Fruit fly (Drosophila melanogaster) whole organism, embryonic: ENCODE measurements around the gene Spt7.

ENCODE experiments used
- Blimp-1 ChIP-seq: fragments of 200-800 bp; sonication (Bioruptor generic); optimal IDR thresholded peaks from 3 replicates; lab custom pipeline; 2018; ENCODE audit warnings: missing biosample characterization, missing genetic modification characterization, mild to moderate bottlenecking, moderate library complexity, missing genetic modification reagents
- CG10366 ChIP-seq: fragments of 200-800 bp; sonication (Bioruptor generic); IDR thresholded peaks from 2 replicates; pipeline ENCODE4 v1.3.6; 2022; ENCODE audit warnings: missing biosample characterization, missing genetic modification characterization
- CG10431 ChIP-seq: fragments of 200-800 bp; sonication (Bioruptor generic); optimal IDR thresholded peaks from 3 replicates; lab custom pipeline; 2018; ENCODE audit warnings: missing biosample characterization, mild to moderate bottlenecking, missing genetic modification characterization
- CG11247 ChIP-seq: fragments of 200-800 bp; sonication (Bioruptor generic); IDR thresholded peaks from 2 replicates; pipeline ENCODE4 v1.3.6; 2022; ENCODE audit warnings: missing biosample characterization, missing genetic modification characterization
- CG11696 ChIP-seq: fragments of 200-800 bp; sonication (Bioruptor generic); IDR thresholded peaks from 2 replicates; pipeline ENCODE4 v1.3.6; 2022; ENCODE audit warnings: missing biosample characterization, missing genetic modification characterization
- CG15514 ChIP-seq: fragments of 200-800 bp; sonication (Bioruptor generic); optimal IDR thresholded peaks from 3 replicates; lab custom pipeline; 2017; ENCODE audit warnings: missing biosample characterization, missing genetic modification characterization, mild to moderate bottlenecking, moderate library complexity, missing genetic modification reagents
- CG16815 ChIP-seq: fragments of 200-800 bp; sonication (Bioruptor generic); optimal IDR thresholded peaks from 3 replicates; lab custom pipeline; 2017; ENCODE audit warnings: missing biosample characterization, mild to moderate bottlenecking, missing genetic modification characterization
- CG1792 ChIP-seq: fragments of 200-800 bp; sonication (Bioruptor generic); optimal IDR thresholded peaks from 2 replicates; lab custom pipeline; 2016; ENCODE audit warnings: missing biosample characterization, missing genetic modification characterization
- CG18476 ChIP-seq: fragments of 200-800 bp; sonication (Bioruptor generic); optimal IDR thresholded peaks from 2 replicates; lab custom pipeline; 2016; ENCODE audit warnings: missing biosample characterization, mild to moderate bottlenecking, missing genetic modification characterization
- CG18599 ChIP-seq: fragments of 200-800 bp; sonication (Bioruptor generic); optimal IDR thresholded peaks from 3 replicates; lab custom pipeline; 2017; ENCODE audit warnings: missing biosample characterization, missing genetic modification characterization, mild to moderate bottlenecking, moderate library complexity, missing genetic modification reagents
- CG30403 ChIP-seq: fragments of 200-800 bp; sonication (Bioruptor generic); optimal IDR thresholded peaks from 3 replicates; lab custom pipeline; 2016; ENCODE audit warnings: missing biosample characterization, missing genetic modification characterization
- CG32767 ChIP-seq: fragments of 200-800 bp; sonication (Bioruptor generic); IDR thresholded peaks from 2 replicates; pipeline ENCODE4 v1.3.6; 2022; ENCODE audit warnings: missing biosample characterization, missing genetic modification characterization
- CG4404 ChIP-seq: fragments of 200-800 bp; sonication (Bioruptor generic); IDR thresholded peaks from 2 replicates; pipeline ENCODE4 v1.3.6; 2022; ENCODE audit warnings: missing biosample characterization, missing genetic modification characterization
- CG5953 ChIP-seq: fragments of 200-800 bp; sonication (Bioruptor generic); IDR thresholded peaks from 2 replicates; pipeline ENCODE4 v1.3.6; 2022; ENCODE audit warnings: missing biosample characterization, missing genetic modification characterization
- CG6254 ChIP-seq: fragments of 200-800 bp; sonication (Bioruptor generic); optimal IDR thresholded peaks from 3 replicates; lab custom pipeline; 2017; ENCODE audit warnings: mild to moderate bottlenecking, missing biosample characterization, missing genetic modification reagents, missing genetic modification characterization
- CG6765 ChIP-seq: fragments of 200-800 bp; sonication (Bioruptor generic); optimal IDR thresholded peaks from 3 replicates; lab custom pipeline; 2017; ENCODE audit warnings: missing biosample characterization, mild to moderate bottlenecking, missing genetic modification characterization
- CG6854 ChIP-seq: fragments of 200-800 bp; sonication (Bioruptor generic); optimal IDR thresholded peaks from 3 replicates; lab custom pipeline; 2017; ENCODE audit warnings: missing biosample characterization, mild to moderate bottlenecking, missing genetic modification characterization
- CG7839 ChIP-seq: fragments of 200-800 bp; sonication (Bioruptor generic); optimal IDR thresholded peaks from 3 replicates; lab custom pipeline; 2018; ENCODE audit warnings: missing biosample characterization, mild to moderate bottlenecking, missing genetic modification characterization, moderate library complexity
- CG7963 ChIP-seq: fragments of 200-800 bp; sonication (Bioruptor generic); IDR thresholded peaks from 3 replicates; pipeline ENCODE4 v1.3.6; 2022; ENCODE audit warnings: missing biosample characterization, missing genetic modification characterization; ENCODE audit not compliant: partially characterized antibody
- CG8359 ChIP-seq: fragments of 200-800 bp; sonication (Bioruptor generic); optimal IDR thresholded peaks from 2 replicates; lab custom pipeline; 2017; ENCODE audit warnings: missing biosample characterization, mild to moderate bottlenecking, missing genetic modification characterization, borderline replicate concordance
- CG8924 ChIP-seq: fragments of 200-800 bp; optimal IDR thresholded peaks from 3 replicates; lab custom pipeline; 2019; ENCODE audit warnings: missing biosample characterization, mild to moderate bottlenecking, missing genetic modification characterization, moderate library complexity
- Camta ChIP-seq: fragments of 200-800 bp; sonication (Bioruptor generic); optimal IDR thresholded peaks from 2 replicates; lab custom pipeline; 2016; ENCODE audit warnings: missing biosample characterization, missing genetic modification characterization
- D ChIP-seq, 2 experiments: fragments of 200-800 bp in 1 of 2; fragments of >200 bp in 1 of 2; sonication (Bioruptor generic) in 1 of 2; optimal IDR thresholded peaks; 2 replicates in 1 of 2; 3 replicates in 1 of 2; lab custom pipeline; 2017; ENCODE audit warnings: mild to moderate bottlenecking in 1 of 2, missing biosample characterization in 1 of 2, missing genetic modification characterization in 1 of 2, missing genetic modification reagents in 1 of 2
- HLH3B ChIP-seq: fragments of 200-800 bp; sonication (Bioruptor generic); IDR thresholded peaks from 2 replicates; pipeline ENCODE4 v1.3.6; 2022; ENCODE audit warnings: missing biosample characterization, missing genetic modification characterization
- Hr78 ChIP-seq, 2 experiments: fragments of 200-800 bp in 1 of 2; fragments of >200 bp in 1 of 2; sonication (Bioruptor generic) in 1 of 2; optimal IDR thresholded peaks; 2 replicates each; lab custom pipeline; 2017 to 2019; ENCODE audit warnings: missing biosample characterization in 2 of 2, missing genetic modification characterization in 2 of 2, mild to moderate bottlenecking in 1 of 2, moderate library complexity in 1 of 2
- Lpt ChIP-seq: fragments of >200 bp; optimal IDR thresholded peaks from 2 replicates; lab custom pipeline; 2018; ENCODE audit warnings: missing biosample characterization, missing genetic modification characterization
- MESR4 ChIP-seq: fragments of 200-800 bp; sonication (Bioruptor generic); optimal IDR thresholded peaks from 2 replicates; lab custom pipeline; 2018; ENCODE audit warnings: missing biosample characterization, mild to moderate bottlenecking, missing genetic modification characterization, moderate library complexity
- Nf-YA ChIP-seq: fragments of 200-800 bp; sonication (Bioruptor generic); IDR thresholded peaks from 2 replicates; pipeline ENCODE4 v1.3.6; 2022; ENCODE audit warnings: missing biosample characterization, missing genetic modification characterization
- Vsx1 ChIP-seq: fragments of 200-800 bp; sonication (Bioruptor generic); optimal IDR thresholded peaks from 2 replicates; lab custom pipeline; 2017; ENCODE audit warnings: missing biosample characterization, mild to moderate bottlenecking, missing genetic modification characterization, missing genetic modification reagents
- amos ChIP-seq: fragments of 200-800 bp; sonication (Bioruptor generic); IDR thresholded peaks from 2 replicates; pipeline ENCODE4 v1.3.6; 2022; ENCODE audit warnings: missing biosample characterization, missing genetic modification characterization; ENCODE audit not compliant: partially characterized antibody
- ap ChIP-seq: fragments of 200-800 bp; sonication (Bioruptor generic); IDR thresholded peaks from 2 replicates; pipeline ENCODE4 v1.3.6; 2022; ENCODE audit warnings: missing biosample characterization, missing genetic modification characterization
- az2 ChIP-seq: fragments of 200-800 bp; sonication (Bioruptor generic); optimal IDR thresholded peaks from 3 replicates; lab custom pipeline; 2016; ENCODE audit warnings: missing biosample characterization, missing genetic modification characterization
- bsh ChIP-seq, 2 experiments: fragments of 200-800 bp; sonication (Bioruptor generic); optimal IDR thresholded peaks; 2 replicates each; lab custom pipeline; 2017 to 2018; ENCODE audit warnings: mild to moderate bottlenecking in 2 of 2, missing biosample characterization in 2 of 2, missing genetic modification characterization in 2 of 2, moderate library complexity in 1 of 2
- caup ChIP-seq: fragments of 200-800 bp; sonication (Bioruptor generic); optimal IDR thresholded peaks from 3 replicates; lab custom pipeline; 2017; ENCODE audit warnings: missing biosample characterization, mild to moderate bottlenecking, missing genetic modification characterization, moderate library complexity; ENCODE audit not compliant: severe bottlenecking
- crc ChIP-seq: fragments of 200-800 bp; sonication (Bioruptor generic); optimal IDR thresholded peaks from 2 replicates; lab custom pipeline; 2016; ENCODE audit warnings: missing biosample characterization, missing genetic modification characterization
- danr ChIP-seq: fragments of 200-800 bp; sonication (Bioruptor generic); IDR thresholded peaks from 2 replicates; pipeline ENCODE4 v1.3.6; 2022; ENCODE audit warnings: missing biosample characterization, missing genetic modification characterization
- fu2 ChIP-seq: fragments of 200-800 bp; sonication (Bioruptor generic); optimal IDR thresholded peaks from 2 replicates; lab custom pipeline; 2016; ENCODE audit warnings: missing biosample characterization, missing genetic modification characterization
- hb ChIP-seq: fragments of 200-800 bp; sonication (Bioruptor generic); IDR thresholded peaks from 3 replicates; pipeline ENCODE4 v1.3.6; 2022; ENCODE audit warnings: missing biosample characterization, missing genetic modification characterization; ENCODE audit not compliant: partially characterized antibody
- lola ChIP-seq, 3 experiments: fragments of >200 bp in 2 of 3; fragments of 200-800 bp in 1 of 3; sonication (Bioruptor generic) in 1 of 3; optimal IDR thresholded peaks; 2 replicates each; lab custom pipeline; 2017 to 2019; ENCODE audit warnings: missing biosample characterization in 3 of 3, missing genetic modification characterization in 3 of 3, mild to moderate bottlenecking in 1 of 3, moderate library complexity in 1 of 3
- lov ChIP-seq, 2 experiments: fragments of 200-800 bp in 1 of 2; fragments of >200 bp in 1 of 2; sonication (Bioruptor generic) in 1 of 2; IDR thresholded peaks in 1 of 2; optimal IDR thresholded peaks in 1 of 2; 2 replicates in 1 of 2; 3 replicates in 1 of 2; pipeline versions ENCODE4 v1.3.6 to Lab custom; 2017 to 2022; ENCODE audit warnings: missing biosample characterization in 1 of 2, missing genetic modification characterization in 1 of 2
- nerfin-1 ChIP-seq: fragments of 200-800 bp; sonication (Bioruptor generic); optimal IDR thresholded peaks from 3 replicates; lab custom pipeline; 2019; ENCODE audit warnings: missing biosample characterization, mild to moderate bottlenecking, missing genetic modification characterization, moderate library complexity
- nmo ChIP-seq: fragments of 200-800 bp; sonication (Bioruptor generic); optimal IDR thresholded peaks from 2 replicates; lab custom pipeline; 2018; ENCODE audit warnings: missing biosample characterization, mild to moderate bottlenecking, missing genetic modification characterization, moderate library complexity
- oc ChIP-seq: fragments of 200-800 bp; sonication (Bioruptor generic); optimal IDR thresholded peaks from 2 replicates; lab custom pipeline; 2018; ENCODE audit warnings: missing biosample characterization, mild to moderate bottlenecking, missing genetic modification characterization, moderate library complexity
- odd ChIP-seq: fragments of 200-800 bp; sonication (Bioruptor generic); optimal IDR thresholded peaks from 2 replicates; lab custom pipeline; 2017; ENCODE audit warnings: missing biosample characterization, mild to moderate bottlenecking, missing genetic modification characterization
- row ChIP-seq: fragments of 200-800 bp; sonication (Bioruptor generic); IDR thresholded peaks from 3 replicates; pipeline ENCODE4 v1.3.6; 2022; ENCODE audit warnings: missing biosample characterization, missing genetic modification characterization
- trh ChIP-seq: fragments of 200-800 bp; sonication (Bioruptor generic); optimal IDR thresholded peaks from 2 replicates; lab custom pipeline; 2016; ENCODE audit warnings: missing biosample characterization, missing genetic modification characterization
- unc-4 ChIP-seq: fragments of 200-800 bp; sonication (Bioruptor generic); IDR thresholded peaks from 2 replicates; pipeline ENCODE4 v1.3.6; 2022; ENCODE audit warnings: missing biosample characterization, missing genetic modification characterization; ENCODE audit not compliant: partially characterized antibody
- zfh2 ChIP-seq: fragments of 200-800 bp; sonication (Bioruptor generic); optimal IDR thresholded peaks from 2 replicates; lab custom pipeline; 2016; ENCODE audit warnings: missing biosample characterization, missing genetic modification characterization

Spt7 gene

DNA sequence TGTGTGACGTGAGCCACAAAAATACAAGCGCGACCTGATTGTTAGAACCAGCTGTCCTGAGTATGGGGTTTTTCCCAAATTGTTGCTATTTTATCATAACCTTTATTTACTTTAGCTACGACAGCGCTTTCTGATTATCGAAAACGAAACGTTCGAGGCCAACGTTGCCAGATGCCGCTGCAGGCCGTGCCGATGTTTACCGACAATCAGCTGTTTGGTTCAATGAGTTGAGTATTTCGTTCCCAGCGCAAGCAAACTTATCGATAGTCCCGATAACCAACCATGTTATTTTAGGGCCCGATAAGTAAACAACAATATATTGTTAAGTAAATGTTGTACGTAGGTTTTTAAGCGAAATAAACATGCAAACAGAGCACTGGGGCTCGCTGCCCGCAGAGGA lies at the start of gene Spt7, which contains the start of gene CG15814 (continued):
- no peak for TF ChIP-seq CG10431 (GFP tag; lab: Kevin White, UChicago)
- TF ChIP-seq ap (GFP tag; lab: Robert Waterston, UW): no peak
- no peak for TF ChIP-seq Lpt
- peak; percentile 66; the same call in 2 of the 3 replicates for TF ChIP-seq hb (GFP tag; lab: Robert Waterston, UW)
- peak; percentile 49 for TF ChIP-seq Camta (GFP tag; lab: Kevin White, UChicago)
- TF ChIP-seq row (GFP tag; lab: Robert Waterston, UW): peak; percentile 45; the same call in 1 of the 3 replicates
- peak; percentile 52 for TF ChIP-seq nmo
- peak; percentile 85 for TF ChIP-seq CG15514 (GFP tag; lab: Kevin White, UChicago)
- peak; percentile 50 for TF ChIP-seq CG18599 (GFP tag; lab: Kevin White, UChicago)
- TF ChIP-seq HLH3B: no peak
- no peak for TF ChIP-seq CG32767 (GFP tag; lab: Robert Waterston, UW)
- TF ChIP-seq CG4404 (GFP tag; lab: Robert Waterston, UW): no peak
- TF ChIP-seq danr: no peak
- TF ChIP-seq CG18476 (GFP tag; lab: Kevin White, UChicago): no peak
- TF ChIP-seq nerfin-1 (tag; lab: Kevin White, UChicago): peak; percentile 34
- no peak for TF ChIP-seq trh (GFP tag; lab: Kevin White, UChicago)
- TF ChIP-seq Vsx1: no peak
- peak; percentile 1 for TF ChIP-seq CG6854 (GFP tag; lab: Kevin White, UChicago)
- no peak for TF ChIP-seq Nf-YA
- TF ChIP-seq CG8359 (GFP tag; lab: Kevin White, UChicago): no peak
- TF ChIP-seq lola (GFP tag; optimal IDR thresholded peaks at IDR 0.05; lab: Kevin White, UChicago): no peak
- peak; percentile 49 for TF ChIP-seq CG8924 (tag; lab: Kevin White, UChicago)
- TF ChIP-seq amos (GFP tag; lab: Robert Waterston, UW): peak; percentile 90
- peak; percentile 34 for TF ChIP-seq CG1792 (GFP tag; lab: Kevin White, UChicago)
- peak; percentile 81 for TF ChIP-seq CG7963 (GFP tag; lab: Robert Waterston, UW)
- no peak for TF ChIP-seq CG7839 (tag; lab: Kevin White, UChicago)
- TF ChIP-seq MESR4 (GFP tag; lab: Kevin White, UChicago): peak; percentile 62
- TF ChIP-seq CG10366 (GFP tag; lab: Robert Waterston, UW): no peak
- TF ChIP-seq az2 (GFP tag; lab: Kevin White, UChicago): no peak
- peak; percentile 2 for TF ChIP-seq odd (GFP tag; lab: Kevin White, UChicago)
- no peak for TF ChIP-seq Hr78 (GFP tag; optimal IDR thresholded peaks at IDR 0.05; lab: Kevin White, UChicago)
- no peak for TF ChIP-seq crc (GFP tag; lab: Kevin White, UChicago)
- no peak for TF ChIP-seq CG30403 (GFP tag; lab: Kevin White, UChicago)
- no peak for TF ChIP-seq Blimp-1
- TF ChIP-seq lov (optimal IDR thresholded peaks at IDR 0.05; lab: Kevin White, UChicago): no peak
- TF ChIP-seq lov (GFP tag; IDR thresholded peaks at IDR 0.05; lab: Robert Waterston, UW): no peak
- no peak for TF ChIP-seq CG5953 (GFP tag; lab: Robert Waterston, UW)
- TF ChIP-seq oc (tag; lab: Kevin White, UChicago): no peak
- no peak for TF ChIP-seq D (optimal IDR thresholded peaks at IDR 0.05; lab: Kevin White, UChicago)
- TF ChIP-seq D (GFP tag; optimal IDR thresholded peaks at IDR 0.05; lab: Kevin White, UChicago): no peak
- no peak for TF ChIP-seq CG16815 (GFP tag; lab: Kevin White, UChicago)
- peak in 1 of 2 experiments; percentile 2 for TF ChIP-seq bsh (GFP tag; optimal IDR thresholded peaks at IDR 0.05; lab: Kevin White, UChicago)
- peak; percentile 87 for TF ChIP-seq unc-4
- no peak for TF ChIP-seq CG11696 (GFP tag; lab: Robert Waterston, UW)
- TF ChIP-seq fu2 (GFP tag; lab: Kevin White, UChicago): peak; percentile 5
- TF ChIP-seq zfh2 (GFP tag; lab: Kevin White, UChicago): peak; percentile 9
- TF ChIP-seq CG6254 (GFP tag; lab: Kevin White, UChicago): no peak
- TF ChIP-seq CG11247: 0 out of 2 replicates have a peak, but pooled peaks have one; percentile 10
- TF ChIP-seq CG6765 (GFP tag; lab: Kevin White, UChicago): no peak
- peak; percentile 47 for TF ChIP-seq caup (GFP tag; lab: Kevin White, UChicago)
